Worm (Caenorhabditis elegans): ENCODE data around the gene clec-138.

DNA sequence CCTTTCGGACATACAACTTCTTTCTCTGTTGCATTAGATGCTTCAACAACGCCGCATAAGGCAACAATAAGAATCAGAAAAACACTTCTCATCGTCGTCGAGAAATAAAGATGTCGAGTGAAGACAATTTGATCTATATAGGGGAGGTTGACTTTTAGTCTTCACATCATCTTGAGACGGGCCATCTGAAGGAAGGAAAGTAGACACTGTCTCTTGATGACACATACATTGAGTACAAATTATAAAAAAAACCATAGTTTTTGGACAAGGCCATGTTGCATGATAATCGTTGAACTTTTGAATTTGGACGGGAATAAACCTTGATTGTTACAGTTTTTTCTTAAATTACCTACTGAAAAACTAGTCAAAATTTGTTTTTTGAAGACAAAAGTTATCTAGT lies 2.0 kb upstream of the clec-138 start, which contains the start of gene clec-139:
- no peak for TF ChIP-seq fos-1 (tag; optimal IDR thresholded peaks at IDR 0.05)
- no peak for TF ChIP-seq mdl-1 (tag; optimal IDR thresholded peaks at IDR 0.05)
- no peak for TF ChIP-seq snpc-4 (tag; optimal IDR thresholded peaks at IDR 0.05)
- TF ChIP-seq nhr-77 (tag; optimal IDR thresholded peaks at IDR 0.05) = no peak
- TF ChIP-seq lsy-2 (tag; optimal IDR thresholded peaks at IDR 0.05) = no peak
- TF ChIP-seq lin-14 (GFP tag; optimal IDR thresholded peaks at IDR 0.05) = no peak
- no peak for TF ChIP-seq pqm-1 (tag; optimal IDR thresholded peaks at IDR 0.05)
- no peak for TF ChIP-seq unc-86 (tag; optimal IDR thresholded peaks at IDR 0.05)
- TF ChIP-seq sup-37 (GFP tag; optimal IDR thresholded peaks at IDR 0.05) = no peak
- no peak for TF ChIP-seq unc-62 (GFP tag; optimal IDR thresholded peaks at IDR 0.05)
- no peak for TF ChIP-seq tlp-1 (tag; optimal IDR thresholded peaks at IDR 0.05)
